Fruit fly (Drosophila melanogaster) whole organism: ENCODE measurements around the gene Cpsf73.

Experiments used
- CG8478 ChIP-seq: fragments of >200 bp; optimal IDR thresholded peaks from 2 replicates; lab custom pipeline; 2018; ENCODE audit warnings: inconsistent platforms
- Dll ChIP-seq: fragments of >200 bp; optimal IDR thresholded peaks from 2 replicates; lab custom pipeline; 2017
- EcR ChIP-seq, 2 experiments: fragments of >200 bp; optimal IDR thresholded peaks; 2 replicates each; lab custom pipeline; 2017; ENCODE audit warnings: missing biosample characterization in 2 of 2, missing genetic modification characterization in 2 of 2, missing genetic modification reagents in 2 of 2
- pan ChIP-seq: fragments of >200 bp; optimal IDR thresholded peaks from 2 replicates; lab custom pipeline; 2017
- psq ChIP-seq: fragments of >200 bp; optimal IDR thresholded peaks from 2 replicates; lab custom pipeline; 2017
- usp ChIP-seq: fragments of >200 bp; optimal IDR thresholded peaks from 2 replicates; lab custom pipeline; 2017; ENCODE audit warnings: missing biosample characterization, missing genetic modification characterization, mixed read lengths

Gene Cpsf73

dm6 chr3R:18671112-18671729 is 7.9 kb upstream of the Cpsf73 start, which contains the start of gene CG31230:
CG31230 (plus strand) TSS chr3R:18671679.
- no peak for TF ChIP-seq EcR (GFP tag; optimal IDR thresholded peaks at IDR 0.05; lab: Kevin White, UChicago)
- no peak for TF ChIP-seq usp (GFP tag; lab: Kevin White, UChicago)
- no peak for TF ChIP-seq Dll (lab: Kevin White, UChicago)
- no peak for TF ChIP-seq CG8478 (lab: Kevin White, UChicago)
- TF ChIP-seq pan, result no peak
- no peak for TF ChIP-seq psq (lab: Kevin White, UChicago)

DNA sequence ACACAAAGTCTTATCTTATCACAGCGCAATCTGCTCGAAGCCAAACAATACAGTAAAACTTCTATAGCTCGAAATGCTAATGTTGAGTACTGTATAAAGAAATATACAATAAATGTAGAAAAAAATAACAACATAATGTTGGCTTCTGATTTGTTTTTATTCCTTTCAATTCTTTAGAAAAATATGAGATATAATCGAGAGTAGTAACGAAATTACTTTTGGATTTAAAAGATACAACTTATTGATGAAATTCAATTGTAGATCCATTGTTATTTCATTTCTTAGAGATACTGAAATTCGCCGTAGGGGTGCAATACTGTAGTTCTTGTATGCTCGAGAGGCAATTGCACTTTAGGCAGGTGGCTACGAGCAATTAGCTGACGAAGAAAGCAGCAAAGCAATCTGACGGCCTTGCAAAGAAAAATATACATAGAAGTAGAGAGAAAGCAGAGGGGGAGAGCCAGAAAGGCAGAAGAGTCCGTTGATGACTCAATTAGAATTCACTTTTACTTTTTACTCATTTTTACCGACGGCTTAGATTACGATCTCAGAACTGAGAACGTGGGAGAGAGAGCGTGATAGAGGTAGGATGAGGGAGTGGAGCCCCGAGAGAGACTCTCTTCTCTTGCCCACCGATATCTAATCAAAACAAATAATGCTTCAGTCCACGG is 7.2 kb upstream of the Cpsf73 start:
- TF ChIP-seq Dll (lab: Kevin White, UChicago) (no peak), CG8478 (lab: Kevin White, UChicago) (no peak), usp (GFP tag; lab: Kevin White, UChicago) (no peak), EcR (GFP tag; optimal IDR thresholded peaks at IDR 0.05; lab: Kevin White, UChicago) (no peak), pan (no peak), psq (lab: Kevin White, UChicago) (no peak)

dm6 chr3R:18669812-18670211 is 6.5 kb upstream of the Cpsf73 start:
- TF ChIP-seq EcR (GFP tag; optimal IDR thresholded peaks at IDR 0.05; lab: Kevin White, UChicago), result no peak
- TF ChIP-seq Dll (lab: Kevin White, UChicago), result no peak
- TF ChIP-seq psq (lab: Kevin White, UChicago), result no peak
- no peak for TF ChIP-seq pan
- TF ChIP-seq usp (GFP tag; lab: Kevin White, UChicago), result no peak
- TF ChIP-seq CG8478 (lab: Kevin White, UChicago), result no peak

DNA sequence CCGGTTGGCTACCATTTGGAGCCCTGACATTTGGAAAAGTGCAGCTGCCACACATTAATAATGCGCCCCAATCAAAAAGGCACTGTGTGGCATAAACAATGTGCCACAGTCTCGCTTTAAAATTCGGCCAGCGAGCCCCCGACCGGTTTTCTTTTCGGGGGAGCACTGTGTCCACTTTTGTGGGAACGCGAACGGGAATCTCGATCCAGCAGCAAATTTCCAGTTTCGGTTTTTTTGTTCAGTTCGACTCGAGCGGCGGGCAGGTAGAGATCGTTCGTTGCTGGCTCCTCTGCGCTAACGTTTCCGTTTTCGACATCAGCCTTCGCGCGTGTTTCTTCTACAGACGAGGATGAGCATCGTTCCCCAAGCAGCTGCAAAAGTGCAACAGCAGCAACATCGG is 5.8 kb upstream of the Cpsf73 start, which contains the start of gene CG7702:
TSS of gene CG7702 (plus strand) at position 239 of the 400 bp plus-strand sequence.
- TF ChIP-seq psq (lab: Kevin White, UChicago), result no peak
- TF ChIP-seq Dll (lab: Kevin White, UChicago), result no peak
- no peak for TF ChIP-seq EcR (GFP tag; optimal IDR thresholded peaks at IDR 0.05; lab: Kevin White, UChicago)
- TF ChIP-seq pan, result no peak
- no peak for TF ChIP-seq CG8478 (lab: Kevin White, UChicago)
- TF ChIP-seq usp (GFP tag; lab: Kevin White, UChicago), result no peak

DNA sequence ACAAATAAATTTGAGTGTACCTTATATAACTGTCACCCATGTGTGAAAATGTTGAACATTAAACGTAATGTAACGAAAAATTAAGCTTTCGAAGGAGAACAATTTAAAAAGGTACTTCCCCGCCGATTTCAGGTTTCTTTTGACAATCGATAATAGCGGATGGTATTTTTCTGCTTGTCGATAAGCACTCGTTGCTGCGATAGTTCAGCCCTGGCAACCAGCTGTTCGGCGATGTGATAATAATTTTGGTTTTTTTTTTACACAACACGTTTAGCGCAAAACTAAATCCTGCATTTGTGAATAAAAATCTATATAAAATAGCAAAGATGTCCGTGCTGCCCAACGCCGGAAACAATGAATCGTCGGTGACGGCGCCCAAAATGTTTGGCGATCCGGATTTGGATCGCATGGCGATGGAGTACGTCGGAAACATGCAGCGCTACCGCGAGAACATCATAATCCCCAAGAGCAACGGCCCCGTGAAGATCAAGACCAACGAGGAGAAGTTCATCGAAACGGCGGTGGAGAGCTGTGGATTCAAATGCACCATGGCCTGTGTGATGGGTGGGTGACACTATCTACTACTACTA is 4.4 kb upstream of the Cpsf73 start, which contains the start of gene CG31229:
TSS of gene CG31229 (plus strand) at position 194 of the 590 bp plus-strand sequence.
- TF ChIP-seq pan (no peak), EcR (GFP tag; optimal IDR thresholded peaks at IDR 0.05; lab: Kevin White, UChicago) (no peak), CG8478 (lab: Kevin White, UChicago) (no peak), Dll (lab: Kevin White, UChicago) (no peak), usp (GFP tag; lab: Kevin White, UChicago) (no peak), psq (lab: Kevin White, UChicago) (no peak)

DNA sequence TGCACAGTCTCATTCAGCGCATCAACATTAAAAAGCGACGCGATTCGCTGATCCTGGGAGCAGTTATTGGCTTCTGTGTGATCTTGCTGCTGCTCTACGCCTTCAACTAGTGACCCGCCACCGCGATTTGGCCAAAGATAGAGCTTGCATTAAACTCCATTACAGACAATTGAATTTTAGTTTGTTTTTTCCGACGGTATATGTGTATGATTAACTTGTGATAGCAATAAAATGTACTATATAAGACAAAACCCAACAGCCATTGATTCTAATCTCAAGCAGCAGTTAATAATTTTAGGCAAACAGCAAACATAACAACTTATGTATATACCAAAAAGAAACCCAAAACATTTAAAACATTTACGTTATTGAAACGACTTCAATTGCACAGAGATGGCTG is 1.7 kb upstream of the Cpsf73 start, which contains the start of gene CG31231:
TSS of gene CG31231 (plus strand) at position 301 of the 400 bp plus-strand sequence.
- no peak for TF ChIP-seq CG8478 (lab: Kevin White, UChicago)
- TF ChIP-seq pan, result no peak
- TF ChIP-seq psq (lab: Kevin White, UChicago), result no peak
- TF ChIP-seq EcR (GFP tag; optimal IDR thresholded peaks at IDR 0.05; lab: Kevin White, UChicago), result no peak
- no peak for TF ChIP-seq Dll (lab: Kevin White, UChicago)
- TF ChIP-seq usp (GFP tag; lab: Kevin White, UChicago), result no peak

- no peak for TF ChIP-seq pan
- no peak for TF ChIP-seq Dll (lab: Kevin White, UChicago)
- no peak for TF ChIP-seq CG8478 (lab: Kevin White, UChicago)
- no peak for TF ChIP-seq psq (lab: Kevin White, UChicago)
- no peak for TF ChIP-seq EcR (GFP tag; optimal IDR thresholded peaks at IDR 0.05; lab: Kevin White, UChicago)
- TF ChIP-seq usp (GFP tag; lab: Kevin White, UChicago), result no peak
These were observed 4.3 kb downstream of the Cpsf73 start, which contains the start of the genes CG31224 and CstF64 for dm6 chr3R:18658945-18659642. CG31224 (minus strand) TSS chr3R:18659309. CstF64 (plus strand) TSS chr3R:18659618.

- TF ChIP-seq Dll (lab: Kevin White, UChicago) (peak; percentile 61), CG8478 (lab: Kevin White, UChicago) (no peak), pan (no peak), psq (lab: Kevin White, UChicago) (no peak), usp (GFP tag; lab: Kevin White, UChicago) (no peak), EcR (GFP tag; optimal IDR thresholded peaks at IDR 0.05; lab: Kevin White, UChicago) (no peak)
These were observed 4.9 kb downstream of the Cpsf73 start for dm6 chr3R:18658380-18658944.

DNA sequence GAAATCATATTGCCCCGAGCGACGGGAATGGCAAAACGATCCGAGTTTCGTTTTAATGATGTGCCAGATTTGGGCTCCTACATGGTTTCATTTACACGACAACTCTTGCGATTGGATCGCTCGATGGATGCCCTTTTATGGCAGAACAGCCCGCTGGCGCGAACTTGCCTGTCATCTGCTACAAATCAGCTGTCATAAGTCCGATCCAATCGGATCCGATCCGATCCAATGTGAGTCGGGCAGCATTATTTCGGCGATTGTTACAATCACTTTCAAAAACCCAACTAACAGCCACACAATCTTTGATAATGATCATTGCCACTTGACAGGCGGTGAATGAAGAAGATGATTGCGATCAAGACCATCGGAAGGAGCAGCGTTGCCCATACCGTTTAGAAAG is 19.7 kb downstream of the Cpsf73 start:
- TF ChIP-seq EcR (GFP tag; optimal IDR thresholded peaks at IDR 0.05; lab: Kevin White, UChicago) (no peak), psq (lab: Kevin White, UChicago) (no peak), pan (no peak), Dll (lab: Kevin White, UChicago) (no peak), usp (GFP tag; lab: Kevin White, UChicago) (no peak), CG8478 (lab: Kevin White, UChicago) (no peak)

DNA sequence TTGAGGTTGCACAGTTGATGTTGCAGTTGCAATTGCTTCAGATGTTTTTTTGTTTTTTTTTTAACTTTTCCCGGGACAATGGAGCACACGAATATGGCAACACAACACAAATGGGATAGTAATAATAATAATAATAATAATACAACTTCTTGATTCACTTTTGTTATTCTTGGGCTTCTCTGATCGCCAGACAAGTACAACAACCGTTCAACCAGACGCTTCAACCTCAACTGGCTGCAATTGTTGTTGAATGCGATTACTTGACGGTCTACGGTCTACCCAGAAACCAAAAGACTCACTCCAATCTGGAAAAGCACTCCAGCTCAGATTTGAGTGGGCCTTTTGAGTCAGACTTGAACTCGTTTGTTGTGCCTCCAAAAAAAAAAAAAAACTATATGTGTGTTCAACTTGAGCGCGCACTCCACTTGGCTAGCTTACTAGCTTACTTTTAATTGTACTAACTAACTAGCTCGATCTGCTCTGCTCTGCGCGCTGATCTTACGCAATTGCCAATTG is 22.1 kb downstream of the Cpsf73 start, which contains the start of gene CG14301:
TSS of gene CG14301 (minus strand) at position 216 of the 516 bp plus-strand sequence.
- TF ChIP-seq Dll (lab: Kevin White, UChicago) (no peak), pan (no peak), CG8478 (lab: Kevin White, UChicago) (no peak), EcR (GFP tag; optimal IDR thresholded peaks at IDR 0.05; lab: Kevin White, UChicago) (no peak), usp (GFP tag; lab: Kevin White, UChicago) (no peak), psq (lab: Kevin White, UChicago) (no peak)
